Fruit fly (Drosophila melanogaster): Measurements from ENCODE around the gene CG42716.

Gene CG42716

DNA sequence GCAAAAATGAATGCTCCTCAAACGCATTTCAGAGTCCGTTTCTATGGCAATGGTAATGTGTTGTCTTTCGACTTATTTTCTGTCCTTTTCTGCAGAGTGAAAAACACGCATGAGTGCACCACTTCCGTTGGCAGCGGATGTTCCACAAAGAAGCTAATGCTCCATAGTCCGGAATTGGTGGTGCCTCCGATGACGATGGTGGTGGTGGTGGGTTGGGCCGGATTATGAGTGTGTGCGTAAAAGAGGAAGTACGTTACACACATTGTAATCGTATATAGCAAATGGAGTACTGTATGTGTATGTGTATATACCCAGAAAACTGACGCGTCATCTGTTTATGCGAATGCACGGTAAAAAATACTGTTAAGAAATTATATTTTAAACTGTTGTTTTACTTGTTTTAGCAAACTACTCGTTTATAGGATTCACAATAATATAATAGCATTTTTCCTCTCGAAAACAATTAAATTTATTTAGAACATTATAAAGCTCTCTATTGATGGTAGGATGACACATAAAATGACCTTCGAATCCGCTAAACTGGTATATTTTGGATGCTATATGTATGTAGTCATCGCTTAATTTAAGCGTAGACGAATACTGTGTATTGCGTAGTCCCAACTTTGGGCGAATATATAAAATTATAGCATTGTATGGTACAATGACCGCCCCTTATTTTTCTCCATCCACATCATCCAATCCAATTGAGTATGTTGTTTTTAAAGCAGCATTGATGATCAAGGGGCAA lies 11.7 kb downstream of the CG42716 start:
- no peak for TF ChIP-seq CG8478 (optimal IDR thresholded peaks at IDR 0.05)

- TF ChIP-seq CG8478 (optimal IDR thresholded peaks at IDR 0.05) (no peak), CTCF (optimal IDR thresholded peaks at IDR 0.05) (no peak)
Observed at dm6 chr3L:16045831-16046336, 12.3 kb downstream of the CG42716 start.

DNA sequence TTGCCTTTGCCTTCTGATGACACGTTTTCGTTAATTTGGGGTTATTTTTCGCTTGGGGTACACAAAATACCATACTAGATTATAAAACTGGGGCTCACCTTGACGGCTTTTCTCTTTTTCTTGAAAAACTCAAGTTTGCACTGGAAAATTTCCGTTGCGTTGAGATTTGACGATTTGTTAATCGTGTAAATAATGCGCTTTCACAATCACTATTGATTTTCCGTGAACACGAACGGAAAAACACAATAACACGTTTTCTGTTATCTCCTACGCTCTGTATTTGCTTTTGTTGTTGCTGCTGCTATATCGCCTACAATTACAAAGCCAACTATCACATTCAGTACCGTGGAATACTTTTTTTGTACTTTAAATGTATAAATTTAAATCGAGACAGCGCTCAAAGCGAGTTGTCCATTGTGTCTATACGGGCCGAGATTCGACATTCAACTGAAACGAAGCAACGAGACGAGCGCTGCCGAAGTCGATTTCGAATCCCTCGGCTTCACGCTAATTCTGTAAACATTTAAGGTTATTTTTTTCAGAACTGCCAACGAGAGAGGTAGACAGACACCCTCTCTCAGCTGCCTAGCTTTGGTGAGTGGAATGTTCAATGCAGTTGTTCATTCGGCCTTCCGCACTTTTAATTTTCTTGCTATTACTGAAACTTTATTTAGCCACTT lies 12.9 kb downstream of the CG42716 start:
- TF ChIP-seq CG8478 (optimal IDR thresholded peaks at IDR 0.05) (no peak), CTCF (optimal IDR thresholded peaks at IDR 0.05) (no peak)

DNA sequence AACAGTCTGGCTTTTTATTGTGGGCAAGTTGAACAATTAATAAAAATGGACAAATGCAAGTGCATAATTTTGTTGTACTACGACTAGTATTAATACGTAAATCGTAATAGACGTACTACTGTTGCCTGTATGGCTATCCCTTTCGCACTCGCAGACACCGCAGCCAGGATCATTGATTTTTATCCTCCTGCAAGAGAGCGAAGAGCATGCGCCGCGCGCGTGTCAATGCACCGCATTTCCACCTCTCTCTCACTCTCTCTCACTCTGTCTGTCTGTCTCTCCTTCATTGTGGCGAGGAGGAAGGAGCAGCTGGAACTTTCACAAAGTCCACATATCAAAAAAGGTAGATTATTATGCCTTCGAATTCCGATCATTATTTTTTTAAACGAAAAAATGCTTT lies 13.5 kb downstream of the CG42716 start:
- TF ChIP-seq CTCF (optimal IDR thresholded peaks at IDR 0.05) (no peak), CG8478 (optimal IDR thresholded peaks at IDR 0.05) (no peak)

dm6 chr3L:16048086-16048485 lies 14.5 kb downstream of the CG42716 start:
- TF ChIP-seq CG8478 (optimal IDR thresholded peaks at IDR 0.05) (no peak), CTCF (optimal IDR thresholded peaks at IDR 0.05) (no peak)

DNA sequence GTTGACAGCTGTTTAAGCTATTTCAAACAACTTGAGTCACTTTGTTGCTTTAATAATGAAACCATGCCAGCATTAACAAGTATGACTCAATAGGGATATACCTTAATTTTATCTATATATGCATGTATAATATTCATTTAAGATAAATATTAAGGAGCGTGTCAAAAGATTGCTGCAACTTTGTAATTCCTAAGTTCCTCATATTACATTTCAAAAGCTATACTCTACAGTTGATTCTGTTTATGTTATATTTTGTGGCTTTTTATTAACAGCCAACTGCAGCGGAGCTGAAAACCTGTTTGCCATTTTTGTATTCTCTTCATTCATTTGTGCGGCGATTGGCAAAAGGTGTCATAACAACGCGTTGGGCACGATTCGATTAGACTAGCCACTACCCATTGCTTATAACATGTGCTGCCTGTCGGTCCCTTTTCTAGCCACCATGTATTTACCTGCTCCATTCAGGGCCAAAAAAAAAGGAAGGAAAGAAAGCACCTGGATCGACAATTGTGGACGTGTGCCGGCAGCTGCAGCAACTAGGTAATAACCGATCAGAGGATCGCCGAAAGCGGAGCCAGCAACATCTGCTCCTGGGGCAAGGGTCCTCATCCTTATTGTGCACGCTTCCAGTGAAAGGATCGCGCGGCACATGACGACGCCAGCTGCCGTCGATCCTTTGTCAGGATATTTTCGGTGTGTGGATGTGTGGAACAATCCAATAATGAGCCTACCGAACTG lies 15.3 kb downstream of the CG42716 start:
- TF ChIP-seq CG8478 (optimal IDR thresholded peaks at IDR 0.05) (no peak), CTCF (optimal IDR thresholded peaks at IDR 0.05) (no peak)

dm6 chr3L:16049955-16050886 lies 16.6 kb downstream of the CG42716 start:
- TF ChIP-seq CTCF (optimal IDR thresholded peaks at IDR 0.05): peak in 1 of 2 experiments; percentile 13
- TF ChIP-seq CG8478 (optimal IDR thresholded peaks at IDR 0.05): no peak

- TF ChIP-seq CG8478 (optimal IDR thresholded peaks at IDR 0.05): no peak
- peak; percentile 72 for TF ChIP-seq CTCF (optimal IDR thresholded peaks at IDR 0.05)
Observed at dm6 chr3L:16050887-16051258, 17.3 kb downstream of the CG42716 start, which contains the start of gene Diap1. TSS of gene Diap1 (minus strand) at chr3L:16051034.

DNA sequence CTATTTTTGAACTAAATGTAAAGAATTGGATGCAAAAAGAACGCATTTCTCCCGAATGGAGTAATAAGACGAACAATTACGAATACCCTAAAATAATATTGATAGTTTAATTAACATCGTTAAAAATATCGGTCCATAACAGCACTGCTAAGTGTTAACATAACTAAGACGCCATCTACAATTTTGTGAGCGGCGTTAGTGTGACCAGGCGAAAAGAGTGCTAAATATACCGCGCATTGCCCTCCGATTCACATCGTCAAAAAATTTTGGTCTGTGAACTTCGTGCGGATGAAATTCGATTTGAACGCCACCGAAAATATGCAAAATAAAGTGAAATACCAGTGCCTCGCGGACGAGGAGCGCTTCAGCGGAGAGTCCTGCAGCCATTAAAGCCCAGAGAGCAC lies 18.1 kb downstream of the CG42716 start, which contains the start of gene Mbs:
Gene Mbs, plus strand, starts transcription at position 241 of the 404 bp plus-strand sequence.
- TF ChIP-seq CTCF (optimal IDR thresholded peaks at IDR 0.05) (peak; percentile 92), CG8478 (optimal IDR thresholded peaks at IDR 0.05) (no peak)

- TF ChIP-seq CTCF (optimal IDR thresholded peaks at IDR 0.05) (no peak), CG8478 (optimal IDR thresholded peaks at IDR 0.05) (peak; percentile 19)
Observed at dm6 chr3L:16052145-16053025, 18.8 kb downstream of the CG42716 start.

dm6 chr3L:16053026-16053556 lies 19.5 kb downstream of the CG42716 start:
- TF ChIP-seq CG8478 (optimal IDR thresholded peaks at IDR 0.05): no peak
- TF ChIP-seq CTCF (optimal IDR thresholded peaks at IDR 0.05): no peak

DNA sequence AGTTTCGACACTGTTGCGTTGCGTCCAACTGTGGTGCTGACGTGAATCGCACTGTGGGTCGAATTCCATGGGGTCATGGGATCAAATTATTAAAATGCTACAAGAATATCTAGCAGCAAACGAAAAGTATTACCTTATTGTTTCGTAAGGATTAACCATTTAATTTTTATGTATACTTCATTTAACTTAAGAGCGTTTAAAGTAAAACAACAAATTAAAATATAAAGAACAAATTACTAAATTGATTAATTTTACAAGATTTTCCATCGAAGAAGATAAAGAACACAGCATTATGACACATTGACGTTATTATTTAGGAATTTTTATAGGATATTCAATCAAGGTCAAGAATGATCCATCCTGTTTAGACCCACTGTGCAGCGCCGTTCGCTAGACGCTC lies 20.5 kb downstream of the CG42716 start:
- no peak for TF ChIP-seq CTCF (optimal IDR thresholded peaks at IDR 0.05)
- no peak for TF ChIP-seq CG8478 (optimal IDR thresholded peaks at IDR 0.05)

All from S2 (cell line).